Fruit fly (Drosophila melanogaster) whole organism, wandering third instar larva: ENCODE measurements around the gene Sec61alpha.

ENCODE experiments used
- Vsx2 ChIP-seq: fragments of 200-300, 225-300 bp; sonication (Bioruptor generic); optimal IDR thresholded peaks from 2 replicates; lab custom pipeline; 2018; ENCODE audit warnings: missing biosample characterization, missing genetic modification characterization; ENCODE audit not compliant: partially characterized antibody
- brk ChIP-seq: fragments of 200-800 bp; sonication (Bioruptor generic); optimal IDR thresholded peaks from 2 replicates; lab custom pipeline; 2016; ENCODE audit warnings: missing biosample characterization, mild to moderate bottlenecking, missing genetic modification characterization
- dl ChIP-seq, 2 experiments: fragments of 175-275, 200-275 bp in 1 of 2; fragments of 200-275 bp in 1 of 2; sonication (Bioruptor generic); optimal IDR thresholded peaks; lab custom pipeline; 2018; ENCODE audit warnings: mild to moderate bottlenecking in 2 of 2, missing biosample characterization in 2 of 2, missing genetic modification characterization in 2 of 2, moderate library complexity in 2 of 2; ENCODE audit not compliant: partially characterized antibody in 2 of 2, insufficient read depth in 1 of 2
- dmrt93B ChIP-seq: fragments of 200-800 bp; sonication (Bioruptor generic); optimal IDR thresholded peaks from 2 replicates; lab custom pipeline; 2018; ENCODE audit warnings: missing biosample characterization, mild to moderate bottlenecking, missing genetic modification characterization
- jim ChIP-seq: fragments of 175-275, 200-325 bp; sonication (Bioruptor generic); optimal IDR thresholded peaks from 2 replicates; lab custom pipeline; 2016; ENCODE audit warnings: missing biosample characterization, mild to moderate bottlenecking, missing genetic modification characterization

- TF ChIP-seq Vsx2 (GFP tag; lab: Kevin White, UChicago) (no peak), jim (GFP tag; lab: Kevin White, UChicago) (no peak), brk (GFP tag; lab: Kevin White, UChicago) (no peak), dl (GFP tag; optimal IDR thresholded peaks at IDR 0.05; lab: Kevin White, UChicago; ENCODE audit: insufficient read depth in 1 of 2, partially characterized antibody in 2 of 2) (no peak), dmrt93B (GFP tag; lab: Kevin White, UChicago) (no peak)
Observed at dm6 chr2L:6526996-6527395, 46.6 kb upstream of the Sec61alpha start.
